Worm (Caenorhabditis elegans) whole organism, L1 larva: ENCODE results near the gene znf-706.

Experiments used
- F16B12.6 ChIP-seq: fragments of 150-350 bp; optimal IDR thresholded peaks from 2 replicates; lab custom pipeline; 2014; ENCODE audit warnings: missing biosample characterization, missing genetic modification characterization
- ceh-88 ChIP-seq: fragments of 200-800 bp; sonication (Bioruptor generic); IDR thresholded peaks from 2 replicates; pipeline ENCODE4 v1.3.6; 2022; ENCODE audit warnings: missing genetic modification characterization, missing compliant biosample characterization
- ceh-90 ChIP-seq: sonication (generic microtip); optimal IDR thresholded peaks from 2 replicates; lab custom pipeline; 2016; ENCODE audit warnings: missing genetic modification characterization, missing compliant biosample characterization
- efl-1 ChIP-seq, 4 experiments: fragments of 150-350 bp; optimal IDR thresholded peaks in 3 of 4; peaks in 1 of 4; 1 replicate in 1 of 4; 2 replicates in 3 of 4; lab custom pipeline; 2014; ENCODE audit warnings: missing biosample characterization in 2 of 4, missing genetic modification characterization in 2 of 4, missing genetic modification reagents in 2 of 4
- elt-3 ChIP-seq, 6 experiments: fragments of 150-350 bp in 1 of 6; sonication (generic microtip); optimal IDR thresholded peaks; 2 replicates each; lab custom pipeline; 2017 to 2018; ENCODE audit warnings: missing biosample characterization in 6 of 6, missing genetic modification characterization in 6 of 6, inconsistent platforms in 1 of 6
- isw-1 ChIP-seq: fragments of 200-800 bp; sonication (Bioruptor generic); IDR thresholded peaks from 2 replicates; pipeline ENCODE4 v1.3.6; 2022; ENCODE audit warnings: missing genetic modification characterization, missing compliant biosample characterization
- lin-14 ChIP-seq: fragments of 200-800 bp; sonication (Bioruptor generic); optimal IDR thresholded peaks from 2 replicates; lab custom pipeline; 2018; ENCODE audit warnings: mild to moderate bottlenecking, missing genetic modification characterization, moderate library complexity, missing compliant biosample characterization
- lin-39 ChIP-seq: fragments of 150-350 bp; optimal IDR thresholded peaks from 2 replicates; lab custom pipeline; 2014; ENCODE audit warnings: missing biosample characterization, missing genetic modification reagents, missing genetic modification characterization
- mdl-1 ChIP-seq, 2 experiments: fragments of 150-350 bp; optimal IDR thresholded peaks; 2 replicates each; lab custom pipeline; 2014 to 2017; ENCODE audit warnings: missing biosample characterization in 2 of 2, missing genetic modification characterization in 2 of 2, inconsistent platforms in 1 of 2
- nhr-237 ChIP-seq: fragments of 150-350 bp; optimal IDR thresholded peaks from 2 replicates; lab custom pipeline; 2014; ENCODE audit warnings: missing biosample characterization, missing genetic modification characterization
- nhr-77 ChIP-seq: fragments of 150-350 bp; optimal IDR thresholded peaks from 2 replicates; lab custom pipeline; 2014; ENCODE audit warnings: missing biosample characterization, missing genetic modification characterization
- nhr-90 ChIP-seq: sonication (generic microtip); optimal IDR thresholded peaks from 2 replicates; lab custom pipeline; 2016; ENCODE audit warnings: mild to moderate bottlenecking, missing genetic modification characterization, missing compliant biosample characterization; ENCODE audit not compliant: poor library complexity
- tbx-2 ChIP-seq: sonication (generic microtip); optimal IDR thresholded peaks from 2 replicates; lab custom pipeline; 2016; ENCODE audit warnings: missing genetic modification characterization, missing compliant biosample characterization
- ztf-11 ChIP-seq, 2 experiments: sonication (generic microtip); optimal IDR thresholded peaks; 2 replicates each; lab custom pipeline; 2016 to 2017; ENCODE audit warnings: missing genetic modification characterization in 2 of 2, missing biosample characterization in 1 of 2, missing compliant biosample characterization in 1 of 2

DNA sequence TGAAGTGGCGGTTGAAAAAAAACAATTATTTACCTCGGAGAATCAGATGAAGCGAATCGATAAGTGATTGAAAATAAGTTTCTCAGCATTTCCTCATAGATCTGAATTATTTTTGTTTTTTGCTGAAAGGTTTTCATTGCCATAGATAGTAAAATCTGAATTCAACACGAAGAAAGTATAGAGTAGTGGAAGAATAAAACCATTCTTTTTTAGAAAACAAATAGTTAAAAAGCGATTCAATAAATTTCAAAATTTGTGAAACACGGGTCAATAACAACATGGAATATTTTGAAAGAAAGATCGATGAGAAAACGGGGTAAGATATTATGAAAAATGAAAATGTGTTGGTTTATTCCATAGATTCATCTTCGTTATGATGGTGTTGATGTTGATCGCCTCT lies 1.7 kb downstream of the znf-706 start, which contains the start of gene mrpl-42:
- TF ChIP-seq efl-1 (optimal IDR thresholded peaks at IDR 0.05; lab: Kevin White, UChicago) (no peak), efl-1 (GFP tag; optimal IDR thresholded peaks at IDR 0.05 in 1 of 2; lab: Kevin White, UChicago) (no peak), nhr-237 (no peak), elt-3 (tag; optimal IDR thresholded peaks at IDR 0.05; lab: Kevin White, UChicago) (no peak), isw-1 (GFP tag; lab: Robert Waterston, UW) (no peak), F16B12.6 (no peak), nhr-90 (tag; lab: Kevin White, UChicago) (no peak), mdl-1 (tag; optimal IDR thresholded peaks at IDR 0.05; lab: Kevin White, UChicago) (no peak), ztf-11 (tag; optimal IDR thresholded peaks at IDR 0.05; lab: Kevin White, UChicago) (no peak), ceh-88 (no peak), nhr-77 (tag; lab: Kevin White, UChicago) (no peak), tbx-2 (no peak), lin-39 (tag; lab: Kevin White, UChicago) (no peak), lin-14 (no peak), ceh-90 (tag; lab: Kevin White, UChicago) (no peak)
